Worm (Caenorhabditis elegans) whole organism, mixed stage, embryonic: ENCODE data around the gene F36F12.1.

Source experiments
- blmp-1 ChIP-seq: fragments of 150-350 bp; optimal IDR thresholded peaks from 2 replicates; lab custom pipeline; 2014; ENCODE audit warnings: missing biosample characterization, missing genetic modification characterization
- elt-1 ChIP-seq: sonication (generic microtip); optimal IDR thresholded peaks from 2 replicates; lab custom pipeline; 2017; ENCODE audit warnings: missing genetic modification characterization, mild to moderate bottlenecking, missing compliant biosample characterization, antibody characterized with exemption, moderate library complexity, borderline replicate concordance; ENCODE audit not compliant: insufficient read depth
- ham-2 ChIP-seq: fragments of 200-800 bp; sonication (Bioruptor generic); optimal IDR thresholded peaks from 2 replicates; lab custom pipeline; 2018; ENCODE audit warnings: mild to moderate bottlenecking, missing genetic modification characterization, missing compliant biosample characterization
- lin-13 ChIP-seq: fragments of 150-350 bp; optimal IDR thresholded peaks from 2 replicates; lab custom pipeline; 2014; ENCODE audit warnings: missing biosample characterization, missing genetic modification characterization
- lin-32 ChIP-seq: fragments of 200-800 bp; sonication (Bioruptor generic); optimal IDR thresholded peaks from 2 replicates; lab custom pipeline; 2018; ENCODE audit warnings: mild to moderate bottlenecking, missing genetic modification characterization, missing compliant biosample characterization
- lsy-2 ChIP-seq: fragments of 150-350 bp; optimal IDR thresholded peaks from 2 replicates; lab custom pipeline; 2014; ENCODE audit warnings: missing biosample characterization, missing genetic modification characterization
- nhr-12 ChIP-seq: fragments of 150-350 bp; optimal IDR thresholded peaks from 2 replicates; lab custom pipeline; 2014; ENCODE audit warnings: missing biosample characterization, missing genetic modification characterization
- nhr-28 ChIP-seq: fragments of 150-350 bp; optimal IDR thresholded peaks from 2 replicates; lab custom pipeline; 2014; ENCODE audit warnings: missing biosample characterization, missing genetic modification characterization
- pha-4 ChIP-seq: fragments of 150-350 bp; optimal IDR thresholded peaks from 2 replicates; lab custom pipeline; 2018; ENCODE audit warnings: missing biosample characterization, missing genetic modification reagents, missing genetic modification characterization
- snpc-4 ChIP-seq: fragments of 150-350 bp; optimal IDR thresholded peaks from 2 replicates; lab custom pipeline; 2014; ENCODE audit warnings: missing biosample characterization, missing genetic modification characterization
- unc-120 ChIP-seq: sonication (generic microtip); optimal IDR thresholded peaks from 2 replicates; lab custom pipeline; 2017; ENCODE audit warnings: missing genetic modification characterization, missing compliant biosample characterization; ENCODE audit not compliant: poor library complexity, severe bottlenecking
- unc-39 ChIP-seq: fragments of 150-350 bp; optimal IDR thresholded peaks from 2 replicates; lab custom pipeline; 2014; ENCODE audit warnings: missing biosample characterization, missing genetic modification characterization
- unc-62 ChIP-seq: fragments of 150-350 bp; optimal IDR thresholded peaks from 2 replicates; lab custom pipeline; 2014; ENCODE audit warnings: missing biosample characterization, missing genetic modification reagents, missing genetic modification characterization

- TF ChIP-seq unc-120 (no peak), ham-2 (GFP tag; lab: Kevin White, UChicago) (no peak), snpc-4 (tag; lab: Kevin White, UChicago) (no peak), elt-1 (no peak), lin-32 (GFP tag; lab: Kevin White, UChicago) (no peak), blmp-1 (tag; lab: Kevin White, UChicago) (no peak), unc-39 (no peak), nhr-28 (tag; lab: Kevin White, UChicago) (no peak), lsy-2 (no peak), nhr-12 (tag; lab: Kevin White, UChicago) (no peak), pha-4 (tag; lab: Kevin White, UChicago) (no peak), lin-13 (tag; lab: Kevin White, UChicago) (no peak), unc-62 (GFP tag; lab: Kevin White, UChicago) (no peak)
These were observed 16.5 kb upstream of the F36F12.1 start, which contains the start of gene F22F7.11 for ce11 chrV:2119529-2119928.
